Fruit fly (Drosophila melanogaster): Measurements from ENCODE around the gene His2Av.
A peak's percentile ranks its signal among the peaks of the same experiment; 100 is the strongest.

Gene His2Av

DNA sequence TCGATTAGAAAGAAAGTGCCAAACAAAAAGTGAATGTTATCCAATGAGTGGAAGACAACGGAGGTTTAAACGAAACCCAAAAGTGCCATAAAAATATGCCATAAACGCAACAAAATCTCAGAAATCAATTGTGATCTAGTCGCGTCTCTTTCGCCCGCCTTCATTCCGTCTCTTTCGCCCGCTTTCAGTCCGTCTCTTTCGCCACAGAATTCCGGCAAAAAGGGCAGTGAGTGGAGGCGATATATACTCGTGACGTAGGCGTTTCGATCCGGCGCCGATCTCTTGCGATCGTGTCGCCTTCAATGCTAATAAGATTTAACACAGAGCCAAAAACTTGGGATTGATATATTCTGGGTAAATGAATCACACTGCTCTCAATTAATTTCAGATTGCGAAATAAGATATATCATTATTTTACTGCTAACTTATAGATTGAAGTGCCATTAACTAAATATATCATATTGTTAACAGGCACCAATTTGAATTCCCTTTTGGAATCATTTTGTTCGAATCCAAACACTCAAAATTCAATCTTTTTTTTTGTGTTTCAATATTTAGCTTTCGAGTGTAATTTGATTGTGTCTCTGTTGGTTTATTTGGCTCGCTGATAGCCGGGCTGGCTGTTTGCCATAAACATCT lies 21.5 kb downstream of the His2Av start (continued):
- TF ChIP-seq CG11504 (tag; optimal IDR thresholded peaks at IDR 0.05) (peak; percentile 59), MTF-1 (GFP tag; optimal IDR thresholded peaks at IDR 0.05; ENCODE audit: borderline replicate concordance) (no peak), lbe (GFP tag; optimal IDR thresholded peaks at IDR 0.05) (no peak), CG5953 (GFP tag; IDR thresholded peaks at IDR 0.05) (peak; percentile 47; the same call in 1 of the 2 replicates), NFAT (GFP tag; IDR thresholded peaks at IDR 0.05) (no peak), CG31441 (GFP tag; IDR thresholded peaks at IDR 0.05) (peak; percentile 56), dimm (GFP tag; IDR thresholded peaks at IDR 0.05) (no peak), CG7271 (tag; optimal IDR thresholded peaks at IDR 0.05) (no peak), CG9817 (tag; optimal IDR thresholded peaks at IDR 0.05) (peak; percentile 41), HHEX (GFP tag; optimal IDR thresholded peaks at IDR 0.05) (peak; percentile 55), cato (GFP tag; optimal IDR thresholded peaks at IDR 0.05; ENCODE audit: borderline replicate concordance) (no peak), CG13123 (GFP tag; optimal IDR thresholded peaks at IDR 0.05) (no peak), abd-A (tag; optimal IDR thresholded peaks at IDR 0.05) (no peak), CG5245 (GFP tag; optimal IDR thresholded peaks at IDR 0.05) (no peak), zen (tag; optimal IDR thresholded peaks at IDR 0.05) (no peak), lov (optimal IDR thresholded peaks at IDR 0.05) (no peak), lov (GFP tag; IDR thresholded peaks at IDR 0.05) (no peak), fd96Cb (tag; optimal IDR thresholded peaks at IDR 0.05) (peak; percentile 49), CG9437 (GFP tag; optimal IDR thresholded peaks at IDR 0.05) (peak; percentile 25), CG12391 (tag; optimal IDR thresholded peaks at IDR 0.05) (peak; percentile 57), ind (GFP tag; optimal IDR thresholded peaks at IDR 0.05) (peak; percentile 31), CG17829 (tag; optimal IDR thresholded peaks at IDR 0.05) (peak; percentile 39), CG4707 (GFP tag; optimal IDR thresholded peaks at IDR 0.05) (no peak), dmrt11E (tag; optimal IDR thresholded peaks at IDR 0.05) (no peak), HLH4C (GFP tag; IDR thresholded peaks at IDR 0.05; ENCODE audit: partially characterized antibody) (no peak), CG15011 (GFP tag; optimal IDR thresholded peaks at IDR 0.05) (peak; percentile 16), Dfd (GFP tag; optimal IDR thresholded peaks at IDR 0.05) (no peak), CG6683 (GFP tag; optimal IDR thresholded peaks at IDR 0.05) (no peak), Tbp (GFP tag; optimal IDR thresholded peaks at IDR 0.05) (no peak), Sry-δ (GFP tag; optimal IDR thresholded peaks at IDR 0.05) (no peak), sug (tag; optimal IDR thresholded peaks at IDR 0.05) (peak; percentile 45), D19B (GFP tag; optimal IDR thresholded peaks at IDR 0.05) (no peak), CG10565 (GFP tag; optimal IDR thresholded peaks at IDR 0.05) (no peak), tin (GFP tag; optimal IDR thresholded peaks at IDR 0.05) (no peak), dysf (GFP tag; IDR thresholded peaks at IDR 0.05) (peak; percentile 78), usp (GFP tag; optimal IDR thresholded peaks at IDR 0.05) (no peak), CG11560 (tag; IDR thresholded peaks at IDR 0.05) (no peak), pros (GFP tag; optimal IDR thresholded peaks at IDR 0.05) (no peak), ssp (GFP tag; IDR thresholded peaks at IDR 0.05) (no peak), salm (tag; optimal IDR thresholded peaks at IDR 0.05) (no peak), CG34376 (GFP tag; optimal IDR thresholded peaks at IDR 0.05) (no peak), CG16863 (GFP tag; optimal IDR thresholded peaks at IDR 0.05) (peak; percentile 32), CG14014 (GFP tag; IDR thresholded peaks at IDR 0.05) (peak; percentile 53; the same call in 1 of the 2 replicates), HLH3B (GFP tag; IDR thresholded peaks at IDR 0.05) (no peak), nom (GFP tag; optimal IDR thresholded peaks at IDR 0.05) (no peak), CG9215 (GFP tag; IDR thresholded peaks at IDR 0.05) (no peak), CG18011 (GFP tag; optimal IDR thresholded peaks at IDR 0.05) (no peak), en (GFP tag; optimal IDR thresholded peaks at IDR 0.05) (no peak), lmd (GFP tag; IDR thresholded peaks at IDR 0.05) (peak; percentile 55), Jarid2 (GFP tag; optimal IDR thresholded peaks at IDR 0.05) (no peak)
